Worm (Caenorhabditis elegans) whole organism, L3 larva: ENCODE measurements around the gene lys-4.

Experiments used
- egl-27 ChIP-seq: sonication (generic microtip); optimal IDR thresholded peaks from 4 replicates; lab custom pipeline; 2017; ENCODE audit warnings: missing biosample characterization, missing genetic modification reagents, missing genetic modification characterization
- elt-1 ChIP-seq: fragments of 150-350 bp; optimal IDR thresholded peaks from 2 replicates; lab custom pipeline; 2014; ENCODE audit warnings: missing biosample characterization, missing genetic modification characterization
- elt-3 ChIP-seq, 3 experiments: fragments of 150-350 bp in 1 of 3; sonication (generic microtip) in 2 of 3; optimal IDR thresholded peaks; 2 replicates in 2 of 3; 4 replicates in 1 of 3; lab custom pipeline; 2014 to 2017; ENCODE audit warnings: missing biosample characterization in 3 of 3, missing genetic modification characterization in 3 of 3
- nhr-25 ChIP-seq: sonication (generic microtip); optimal IDR thresholded peaks from 2 replicates; lab custom pipeline; 2017; ENCODE audit warnings: missing biosample characterization, missing genetic modification characterization
- nhr-76 ChIP-seq: fragments of 150-350 bp; sonication (generic microtip); optimal IDR thresholded peaks from 5 replicates; lab custom pipeline; 2014; ENCODE audit warnings: missing biosample characterization, missing genetic modification characterization
- pha-4 ChIP-seq: fragments of 150-350 bp; optimal IDR thresholded peaks from 2 replicates; lab custom pipeline; 2014; ENCODE audit warnings: missing biosample characterization, missing genetic modification reagents, missing genetic modification characterization
- snpc-4 ChIP-seq: fragments of 150-350 bp; optimal IDR thresholded peaks from 2 replicates; lab custom pipeline; 2014; ENCODE audit warnings: missing biosample characterization, missing genetic modification characterization
- zag-1 ChIP-seq: fragments of 150-350 bp; optimal IDR thresholded peaks from 2 replicates; lab custom pipeline; 2014; ENCODE audit warnings: missing biosample characterization, missing genetic modification characterization

ce11 chrIV:11603265-11603840 lies 19.6 kb downstream of the lys-4 start:
- no peak for TF ChIP-seq elt-3 (tag; optimal IDR thresholded peaks at IDR 0.05; lab: Kevin White, UChicago)
- TF ChIP-seq snpc-4 (tag; lab: Kevin White, UChicago) = no peak
- no peak for TF ChIP-seq pha-4
- TF ChIP-seq egl-27 (tag; lab: Kevin White, UChicago) = no peak
- no peak for TF ChIP-seq nhr-25 (tag; lab: Kevin White, UChicago)
- no peak for TF ChIP-seq zag-1 (tag; lab: Kevin White, UChicago)
- TF ChIP-seq nhr-76 (tag; lab: Kevin White, UChicago) = no peak
- no peak for TF ChIP-seq elt-1 (tag; lab: Kevin White, UChicago)
